Fruit fly (Drosophila melanogaster) whole organism, embryonic: ENCODE results near the gene mAChR-B.

Source experiments
- Asciz ChIP-seq: fragments of 200-800 bp; sonication (Bioruptor generic); optimal IDR thresholded peaks from 2 replicates; lab custom pipeline; 2017; ENCODE audit warnings: missing biosample characterization, mild to moderate bottlenecking, missing genetic modification characterization, missing genetic modification reagents
- CG10274 ChIP-seq: fragments of 200-800 bp; sonication (Bioruptor generic); optimal IDR thresholded peaks from 3 replicates; lab custom pipeline; 2017; ENCODE audit warnings: missing biosample characterization, mild to moderate bottlenecking, missing genetic modification characterization
- CG12104 ChIP-seq: fragments of 200-800 bp; sonication (Bioruptor generic); optimal IDR thresholded peaks from 3 replicates; lab custom pipeline; 2016; ENCODE audit warnings: missing biosample characterization, missing genetic modification characterization
- CG12219 ChIP-seq: fragments of 200-800 bp; sonication (Bioruptor generic); optimal IDR thresholded peaks from 3 replicates; lab custom pipeline; 2018; ENCODE audit warnings: missing biosample characterization, mild to moderate bottlenecking, missing genetic modification characterization
- CG15269 ChIP-seq: fragments of 200-800 bp; sonication (Bioruptor generic); optimal IDR thresholded peaks from 2 replicates; lab custom pipeline; 2018; ENCODE audit warnings: missing biosample characterization, mild to moderate bottlenecking, missing genetic modification characterization, moderate library complexity
- CG1602 ChIP-seq: fragments of 200-800 bp; sonication (Bioruptor generic); optimal IDR thresholded peaks from 3 replicates; lab custom pipeline; 2016; ENCODE audit warnings: missing biosample characterization, missing genetic modification characterization
- CG1603 ChIP-seq: fragments of 200-800 bp; sonication (Bioruptor generic); optimal IDR thresholded peaks from 2 replicates; lab custom pipeline; 2019; ENCODE audit warnings: missing biosample characterization, mild to moderate bottlenecking, missing genetic modification characterization, moderate library complexity
- CG17385 ChIP-seq: fragments of 200-800 bp; sonication (Bioruptor generic); optimal IDR thresholded peaks from 3 replicates; lab custom pipeline; 2018; ENCODE audit warnings: missing biosample characterization, mild to moderate bottlenecking, missing genetic modification characterization
- CG17912 ChIP-seq: fragments of 200-800 bp; sonication (Bioruptor generic); optimal IDR thresholded peaks from 2 replicates; lab custom pipeline; 2018; ENCODE audit warnings: missing biosample characterization, mild to moderate bottlenecking, missing genetic modification characterization
- CG18599 ChIP-seq: fragments of 200-800 bp; sonication (Bioruptor generic); optimal IDR thresholded peaks from 3 replicates; lab custom pipeline; 2017; ENCODE audit warnings: missing biosample characterization, missing genetic modification characterization, mild to moderate bottlenecking, moderate library complexity, missing genetic modification reagents
- CG2116 ChIP-seq: fragments of 200-800 bp; sonication (Bioruptor generic); optimal IDR thresholded peaks from 3 replicates; lab custom pipeline; 2018; ENCODE audit warnings: missing biosample characterization, mild to moderate bottlenecking, missing genetic modification characterization
- CG2129 ChIP-seq: fragments of 200-800 bp; sonication (Bioruptor generic); IDR thresholded peaks from 2 replicates; pipeline ENCODE4 v1.3.6; 2022; ENCODE audit warnings: missing biosample characterization, missing genetic modification characterization; ENCODE audit not compliant: partially characterized antibody
- CG30431 ChIP-seq: fragments of 200-800 bp; sonication (Bioruptor generic); optimal IDR thresholded peaks from 2 replicates; lab custom pipeline; 2017; ENCODE audit warnings: missing biosample characterization, missing genetic modification characterization
- CG34422 ChIP-seq: fragments of 200-800 bp; sonication (Bioruptor generic); IDR thresholded peaks from 3 replicates; pipeline ENCODE4 v1.3.6; 2022; ENCODE audit warnings: missing biosample characterization, missing genetic modification characterization
- CG6689 ChIP-seq: fragments of 200-800 bp; sonication (Bioruptor generic); IDR thresholded peaks from 2 replicates; pipeline ENCODE4 v1.3.6; 2022; ENCODE audit warnings: missing biosample characterization, missing genetic modification characterization
- CG6791 ChIP-seq: fragments of 200-800 bp; sonication (Bioruptor generic); IDR thresholded peaks from 3 replicates; pipeline ENCODE4 v1.3.6; 2022; ENCODE audit warnings: missing biosample characterization, missing genetic modification characterization; ENCODE audit not compliant: partially characterized antibody
- CG7839 ChIP-seq: fragments of 200-800 bp; sonication (Bioruptor generic); optimal IDR thresholded peaks from 3 replicates; lab custom pipeline; 2018; ENCODE audit warnings: missing biosample characterization, mild to moderate bottlenecking, missing genetic modification characterization, moderate library complexity
- CG7963 ChIP-seq: fragments of 200-800 bp; sonication (Bioruptor generic); IDR thresholded peaks from 3 replicates; pipeline ENCODE4 v1.3.6; 2022; ENCODE audit warnings: missing biosample characterization, missing genetic modification characterization; ENCODE audit not compliant: partially characterized antibody
- CG8359 ChIP-seq: fragments of 200-800 bp; sonication (Bioruptor generic); optimal IDR thresholded peaks from 2 replicates; lab custom pipeline; 2017; ENCODE audit warnings: missing biosample characterization, mild to moderate bottlenecking, missing genetic modification characterization, borderline replicate concordance
- Dbx ChIP-seq: fragments of 200-800 bp; sonication (Bioruptor generic); IDR thresholded peaks from 3 replicates; pipeline ENCODE4 v1.3.6; 2022; ENCODE audit warnings: missing biosample characterization, missing genetic modification characterization
- Dip3 ChIP-seq: fragments of 200-800 bp; sonication (Bioruptor generic); optimal IDR thresholded peaks from 3 replicates; lab custom pipeline; 2016; ENCODE audit warnings: missing biosample characterization, missing genetic modification characterization
- Doc3 ChIP-seq: fragments of 200-800 bp; sonication (Bioruptor generic); IDR thresholded peaks from 3 replicates; pipeline ENCODE4 v1.3.6; 2022; ENCODE audit warnings: missing biosample characterization, missing genetic modification characterization; ENCODE audit not compliant: partially characterized antibody
- Dp ChIP-seq: fragments of 200-800 bp; sonication (Bioruptor generic); optimal IDR thresholded peaks from 2 replicates; lab custom pipeline; 2018; ENCODE audit warnings: missing biosample characterization, mild to moderate bottlenecking, missing genetic modification characterization, moderate library complexity
- H2.0 ChIP-seq: fragments of 200-800 bp; sonication (Bioruptor generic); IDR thresholded peaks from 2 replicates; pipeline ENCODE4 v1.3.6; 2022; ENCODE audit warnings: missing biosample characterization, missing genetic modification characterization
- HLH3B ChIP-seq: fragments of 200-800 bp; sonication (Bioruptor generic); IDR thresholded peaks from 2 replicates; pipeline ENCODE4 v1.3.6; 2022; ENCODE audit warnings: missing biosample characterization, missing genetic modification characterization
- Hmx ChIP-seq: fragments of 200-800 bp; sonication (Bioruptor generic); optimal IDR thresholded peaks from 2 replicates; lab custom pipeline; 2016; ENCODE audit warnings: missing biosample characterization, missing genetic modification characterization
- Max ChIP-seq: fragments of 200-800 bp; sonication (Bioruptor generic); optimal IDR thresholded peaks from 2 replicates; lab custom pipeline; 2016; ENCODE audit warnings: missing biosample characterization, mild to moderate bottlenecking, missing genetic modification characterization
- Mes4 ChIP-seq: fragments of 200-800 bp; sonication (Bioruptor generic); optimal IDR thresholded peaks from 2 replicates; lab custom pipeline; 2016; ENCODE audit warnings: missing biosample characterization, missing genetic modification characterization
- Nf-YC ChIP-seq: fragments of 200-800 bp; optimal IDR thresholded peaks from 3 replicates; lab custom pipeline; 2019; ENCODE audit warnings: missing biosample characterization, mild to moderate bottlenecking, missing genetic modification characterization, moderate library complexity
- Ptx1 ChIP-seq: fragments of 200-800 bp; sonication (Bioruptor generic); IDR thresholded peaks from 2 replicates; pipeline ENCODE4 v1.3.6; 2022; ENCODE audit warnings: missing biosample characterization, missing genetic modification characterization
- Sox102F ChIP-seq: fragments of 200-800 bp; sonication (Bioruptor generic); optimal IDR thresholded peaks from 2 replicates; lab custom pipeline; 2018; ENCODE audit warnings: missing biosample characterization, mild to moderate bottlenecking, missing genetic modification characterization, moderate library complexity
- Stat92E ChIP-seq, 3 experiments: fragments of >200 bp in 2 of 3; fragments of 200-800 bp in 1 of 3; sonication (Bioruptor generic) in 1 of 3; optimal IDR thresholded peaks; 2 replicates each; lab custom pipeline; 2017 to 2019; ENCODE audit warnings: missing biosample characterization in 3 of 3, missing genetic modification characterization in 3 of 3, mild to moderate bottlenecking in 1 of 3, moderate library complexity in 1 of 3
- cg ChIP-seq: fragments of 200-800 bp; sonication (Bioruptor generic); optimal IDR thresholded peaks from 3 replicates; lab custom pipeline; 2019; ENCODE audit warnings: missing biosample characterization, mild to moderate bottlenecking, missing genetic modification characterization, moderate library complexity
- corto ChIP-seq: fragments of 200-800 bp; sonication (Bioruptor generic); optimal IDR thresholded peaks from 2 replicates; lab custom pipeline; 2016; ENCODE audit warnings: missing biosample characterization, mild to moderate bottlenecking, missing genetic modification characterization, moderate library complexity
- dan ChIP-seq: fragments of 200-800 bp; sonication (Bioruptor generic); IDR thresholded peaks from 2 replicates; pipeline ENCODE4 v1.3.6; 2022; ENCODE audit warnings: missing biosample characterization, missing genetic modification characterization
- fd64A ChIP-seq: fragments of 200-800 bp; sonication (Bioruptor generic); optimal IDR thresholded peaks from 3 replicates; lab custom pipeline; 2018; ENCODE audit warnings: missing biosample characterization, mild to moderate bottlenecking, missing genetic modification characterization
- gt ChIP-seq: fragments of 200-800 bp; sonication (Bioruptor generic); IDR thresholded peaks from 2 replicates; pipeline ENCODE4 v1.3.6; 2022; ENCODE audit warnings: missing biosample characterization, missing genetic modification characterization
- hbn ChIP-seq: fragments of 200-800 bp; sonication (Bioruptor generic); IDR thresholded peaks from 2 replicates; pipeline ENCODE4 v1.3.6; 2022; ENCODE audit warnings: missing biosample characterization, missing genetic modification characterization; ENCODE audit not compliant: partially characterized antibody
- kni ChIP-seq: fragments of 200-800 bp; sonication (Bioruptor generic); optimal IDR thresholded peaks from 3 replicates; lab custom pipeline; 2017; ENCODE audit warnings: mild to moderate bottlenecking, missing biosample characterization, missing genetic modification reagents, missing genetic modification characterization
- lab ChIP-seq: fragments of 200-800 bp; sonication (Bioruptor generic); optimal IDR thresholded peaks from 3 replicates; lab custom pipeline; 2017; ENCODE audit warnings: missing biosample characterization, missing genetic modification characterization, mild to moderate bottlenecking, moderate library complexity, missing genetic modification reagents
- lilli ChIP-seq: fragments of 200-800 bp; sonication (Bioruptor generic); optimal IDR thresholded peaks from 3 replicates; lab custom pipeline; 2016; ENCODE audit warnings: missing biosample characterization, missing genetic modification characterization
- lmd ChIP-seq: fragments of 200-800 bp; sonication (Bioruptor generic); IDR thresholded peaks from 2 replicates; pipeline ENCODE4 v1.3.6; 2022; ENCODE audit warnings: missing biosample characterization, missing genetic modification characterization
- luna ChIP-seq: fragments of 200-800 bp; sonication (Bioruptor generic); optimal IDR thresholded peaks from 2 replicates; lab custom pipeline; 2016; ENCODE audit warnings: missing biosample characterization, missing genetic modification characterization
- mam ChIP-seq: fragments of 200-800 bp; sonication (Bioruptor generic); optimal IDR thresholded peaks from 3 replicates; lab custom pipeline; 2016; ENCODE audit warnings: missing biosample characterization, missing genetic modification characterization
- odd ChIP-seq: fragments of 200-800 bp; sonication (Bioruptor generic); optimal IDR thresholded peaks from 2 replicates; lab custom pipeline; 2017; ENCODE audit warnings: missing biosample characterization, mild to moderate bottlenecking, missing genetic modification characterization
- org-1 ChIP-seq: fragments of 200-800 bp; sonication (Bioruptor generic); optimal IDR thresholded peaks from 2 replicates; lab custom pipeline; 2017; ENCODE audit warnings: missing biosample characterization, missing genetic modification characterization
- tap ChIP-seq: fragments of 200-800 bp; optimal IDR thresholded peaks from 3 replicates; lab custom pipeline; 2019; ENCODE audit warnings: missing biosample characterization, mild to moderate bottlenecking, missing genetic modification characterization, moderate library complexity
- tna ChIP-seq: fragments of 200-800 bp; sonication (Bioruptor generic); IDR thresholded peaks from 2 replicates; pipeline ENCODE4 v1.3.6; 2022; ENCODE audit warnings: missing biosample characterization, missing genetic modification characterization; ENCODE audit not compliant: partially characterized antibody
- wek ChIP-seq: fragments of 200-800 bp; sonication (Bioruptor generic); optimal IDR thresholded peaks from 3 replicates; lab custom pipeline; 2018; ENCODE audit warnings: missing biosample characterization, mild to moderate bottlenecking, missing genetic modification characterization, moderate library complexity

Gene mAChR-B

DNA sequence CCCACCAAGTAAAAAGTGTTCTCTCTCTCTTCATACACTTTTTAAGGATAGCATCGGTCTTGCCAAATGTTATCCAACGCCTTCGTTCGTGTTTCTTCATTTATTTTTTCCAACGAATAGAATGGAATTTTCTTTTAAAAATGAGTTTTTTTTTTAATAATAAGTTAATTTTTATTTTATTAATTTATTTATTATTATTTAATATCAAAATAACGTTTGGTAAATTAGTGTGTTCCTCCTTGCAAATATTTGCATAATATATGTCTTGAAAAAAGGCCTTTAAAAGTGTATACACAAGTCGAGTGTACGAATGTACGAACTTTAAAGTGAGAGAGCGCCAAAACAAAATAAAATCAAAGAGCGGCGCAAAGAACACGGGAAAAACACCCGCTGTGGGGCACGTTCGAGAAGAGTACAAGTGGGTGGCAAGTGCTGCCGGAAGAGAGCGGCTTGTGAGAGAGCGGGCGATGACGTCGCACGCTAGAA lies 31.8 kb upstream of the mAChR-B start (continued):
- TF ChIP-seq tap (tag; lab: Kevin White, UChicago) (peak; percentile 77), luna (GFP tag; lab: Kevin White, UChicago) (no peak), CG6689 (GFP tag; lab: Robert Waterston, UW) (peak; percentile 78), wek (GFP tag; lab: Kevin White, UChicago) (no peak), CG1603 (tag; lab: Kevin White, UChicago) (no peak), HLH3B (peak; percentile 70), CG6791 (GFP tag; lab: Robert Waterston, UW) (peak; percentile 39; the same call in 1 of the 3 replicates), lilli (GFP tag; lab: Kevin White, UChicago) (peak; percentile 68), Hmx (no peak), Dip3 (peak; percentile 3), CG7839 (peak; percentile 93), CG12219 (GFP tag; lab: Kevin White, UChicago) (peak; percentile 62), Nf-YC (tag; lab: Kevin White, UChicago) (peak; percentile 74), CG17385 (GFP tag; lab: Kevin White, UChicago) (peak; percentile 92), Stat92E (GFP tag; optimal IDR thresholded peaks at IDR 0.05; lab: Kevin White, UChicago) (no peak), dan (GFP tag; lab: Robert Waterston, UW) (no peak), lab (GFP tag; lab: Kevin White, UChicago) (peak; percentile 86), CG2129 (GFP tag; lab: Robert Waterston, UW) (no peak), Dp (peak; percentile 11), CG17912 (GFP tag; lab: Kevin White, UChicago) (peak; percentile 35), cg (no peak), Doc3 (GFP tag; lab: Robert Waterston, UW) (no peak), CG15269 (tag; lab: Kevin White, UChicago) (peak; percentile 93), Ptx1 (GFP tag; lab: Robert Waterston, UW) (peak; percentile 86), CG18599 (peak; percentile 91), Max (GFP tag; lab: Kevin White, UChicago) (peak; percentile 61), CG1602 (GFP tag; lab: Kevin White, UChicago) (peak; percentile 78), CG8359 (GFP tag; lab: Kevin White, UChicago) (peak; percentile 61), Mes4 (no peak), org-1 (GFP tag; lab: Kevin White, UChicago) (peak; percentile 80), CG7963 (no peak), odd (GFP tag; lab: Kevin White, UChicago) (peak; percentile 93), H2.0 (GFP tag; lab: Robert Waterston, UW) (peak; percentile 70), gt (no peak), CG2116 (GFP tag; lab: Kevin White, UChicago) (peak; percentile 62), fd64A (GFP tag; lab: Kevin White, UChicago) (no peak), Dbx (GFP tag; lab: Robert Waterston, UW) (0 out of 3 replicates have a peak, but pooled peaks have one; percentile 14), Asciz (GFP tag; lab: Kevin White, UChicago) (peak; percentile 89), tna (GFP tag; lab: Robert Waterston, UW) (no peak), CG34422 (GFP tag; lab: Robert Waterston, UW) (0 out of 3 replicates have a peak, but pooled peaks have one; percentile 7), CG10274 (GFP tag; lab: Kevin White, UChicago) (peak; percentile 39), hbn (0 out of 2 replicates have a peak, but pooled peaks have one; percentile 28), kni (GFP tag; lab: Kevin White, UChicago) (no peak), corto (peak; percentile 29), CG12104 (GFP tag; lab: Kevin White, UChicago) (peak; percentile 77), CG30431 (GFP tag; lab: Kevin White, UChicago) (peak; percentile 80), lmd (peak; percentile 80), mam (GFP tag; lab: Kevin White, UChicago) (peak; percentile 27), Sox102F (GFP tag; lab: Kevin White, UChicago) (peak; percentile 94)
